Worm (Caenorhabditis elegans): ENCODE results near the gene rpl-6.

DNA sequence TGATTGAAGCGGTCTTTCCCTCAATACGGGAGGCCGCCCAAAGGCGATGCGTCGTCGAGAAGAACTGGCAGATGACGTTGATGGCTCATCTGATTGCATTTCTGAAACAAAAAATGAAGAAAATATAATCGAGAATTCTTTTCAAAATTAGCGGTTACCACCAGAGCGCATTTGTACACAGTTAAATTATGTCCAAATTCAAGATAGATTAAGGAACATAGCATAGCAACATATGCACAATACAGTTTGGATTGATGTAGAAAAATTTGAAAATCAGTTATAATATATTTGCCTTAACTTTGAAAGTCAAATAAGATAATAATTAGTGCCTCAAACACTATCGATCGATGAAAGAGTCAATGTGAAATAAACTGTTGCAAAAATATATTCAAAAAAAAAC lies 21.4 kb downstream of the rpl-6 start, which contains the start of gene R151.8:
- TF ChIP-seq elt-3 (tag; optimal IDR thresholded peaks at IDR 0.05), result no peak
- no peak for TF ChIP-seq ceh-8 (GFP tag; optimal IDR thresholded peaks at IDR 0.05)
- no peak for TF ChIP-seq zag-1 (tag; optimal IDR thresholded peaks at IDR 0.05)
- no peak for TF ChIP-seq nhr-12 (tag; optimal IDR thresholded peaks at IDR 0.05)
- no peak for TF ChIP-seq nhr-76 (tag; optimal IDR thresholded peaks at IDR 0.05)
- no peak for TF ChIP-seq dpl-1 (GFP tag; optimal IDR thresholded peaks at IDR 0.05)
- no peak for TF ChIP-seq rnt-1 (tag; optimal IDR thresholded peaks at IDR 0.05)
- no peak for TF ChIP-seq mab-9 (GFP tag; IDR thresholded peaks at IDR 0.05)
- TF ChIP-seq tbx-2 (tag; optimal IDR thresholded peaks at IDR 0.05), result no peak

Measured in whole organism, L1 larva.